Fruit fly (Drosophila melanogaster) whole organism: Measurements from ENCODE around the gene CG13895.

Source experiments
- CG8478 ChIP-seq: fragments of >200 bp; optimal IDR thresholded peaks from 2 replicates; lab custom pipeline; 2018; ENCODE audit warnings: inconsistent platforms
- Dll ChIP-seq: fragments of >200 bp; optimal IDR thresholded peaks from 2 replicates; lab custom pipeline; 2017
- EcR ChIP-seq, 2 experiments: fragments of >200 bp; optimal IDR thresholded peaks; 2 replicates each; lab custom pipeline; 2017; ENCODE audit warnings: missing biosample characterization in 2 of 2, missing genetic modification characterization in 2 of 2, missing genetic modification reagents in 2 of 2
- pan ChIP-seq: fragments of >200 bp; optimal IDR thresholded peaks from 2 replicates; lab custom pipeline; 2017
- psq ChIP-seq: fragments of >200 bp; optimal IDR thresholded peaks from 2 replicates; lab custom pipeline; 2017
- usp ChIP-seq: fragments of >200 bp; optimal IDR thresholded peaks from 2 replicates; lab custom pipeline; 2017; ENCODE audit warnings: missing biosample characterization, missing genetic modification characterization, mixed read lengths

DNA sequence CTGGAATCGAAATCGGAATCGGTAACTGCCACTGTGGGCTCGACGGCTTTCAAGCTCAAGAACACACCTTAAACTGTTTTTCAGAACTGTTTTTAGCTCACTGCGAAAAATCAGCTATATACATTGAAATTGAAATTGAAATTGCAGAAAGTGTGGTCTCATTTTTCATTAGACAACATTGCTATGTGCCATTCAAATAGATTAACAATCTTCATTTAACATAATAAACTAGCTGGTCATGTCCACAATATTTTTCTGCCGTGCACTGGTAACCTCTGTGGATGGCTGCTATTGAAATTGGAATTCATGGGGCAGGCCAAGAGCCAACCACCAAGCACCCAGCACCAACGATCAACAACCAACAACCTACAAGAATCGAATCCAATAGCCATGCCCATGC is 27.9 kb upstream of the CG13895 start:
- TF ChIP-seq usp (GFP tag; lab: Kevin White, UChicago) (no peak), pan (lab: Kevin White, UChicago) (no peak), psq (lab: Kevin White, UChicago) (no peak), CG8478 (no peak), EcR (GFP tag; optimal IDR thresholded peaks at IDR 0.05; lab: Kevin White, UChicago) (no peak), Dll (lab: Kevin White, UChicago) (no peak)
